Worm (Caenorhabditis elegans): ENCODE measurements around the gene C53B4.2.

Gene C53B4.2

DNA sequence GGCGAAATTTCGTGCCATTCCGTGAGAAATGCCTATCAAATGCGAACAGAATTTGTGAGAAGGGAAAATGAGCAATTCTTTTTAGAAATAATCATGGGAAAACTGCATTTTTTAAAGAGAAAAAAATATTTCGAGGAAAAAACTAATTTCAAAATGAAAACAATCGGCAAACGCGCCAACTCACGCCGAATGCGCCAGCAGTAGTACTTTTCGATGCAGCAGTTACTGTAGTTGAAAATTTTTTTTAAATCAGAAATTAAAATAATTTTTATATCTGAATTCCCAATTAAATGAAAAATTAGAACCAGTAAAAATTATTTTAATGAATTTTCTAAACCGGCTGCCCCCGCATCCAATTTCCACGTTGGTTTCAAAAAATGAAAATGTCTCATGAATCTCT, 42.6 kb upstream of the C53B4.2 start:
- no peak for TF ChIP-seq nhr-179 (tag; optimal IDR thresholded peaks at IDR 0.05)
- TF ChIP-seq F57A8.1 (GFP tag; optimal IDR thresholded peaks at IDR 0.05): no peak
- TF ChIP-seq cebp-1 (GFP tag; IDR thresholded peaks at IDR 0.05): no peak
- no peak for TF ChIP-seq cebp-1 (tag; optimal IDR thresholded peaks at IDR 0.05)
- no peak for TF ChIP-seq unc-62 (GFP tag; optimal IDR thresholded peaks at IDR 0.05)
- TF ChIP-seq Y95B8A.8 (GFP tag; IDR thresholded peaks at IDR 0.05): no peak
- TF ChIP-seq ztf-18 (tag; optimal IDR thresholded peaks at IDR 0.05): peak; percentile 94
- TF ChIP-seq somi-1 (GFP tag; optimal IDR thresholded peaks at IDR 0.05): no peak
- no peak for TF ChIP-seq sptf-2 (GFP tag; optimal IDR thresholded peaks at IDR 0.05)
- no peak for TF ChIP-seq hlh-12 (tag; optimal IDR thresholded peaks at IDR 0.05)
- TF ChIP-seq madf-10 (tag; optimal IDR thresholded peaks at IDR 0.05): no peak
- TF ChIP-seq lin-26 (GFP tag; IDR thresholded peaks at IDR 0.05): no peak
- no peak for TF ChIP-seq C17E4.6 (GFP tag; IDR thresholded peaks at IDR 0.05)
- TF ChIP-seq snpc-3.4 (tag; optimal IDR thresholded peaks at IDR 0.05): no peak
- no peak for TF ChIP-seq atf-7 (tag; optimal IDR thresholded peaks at IDR 0.05)
- TF ChIP-seq Y67H2A.10 (GFP tag; conservative IDR thresholded peaks at IDR 0.05): no peak
- TF ChIP-seq F52B5.7 (tag; optimal IDR thresholded peaks at IDR 0.05): no peak
- TF ChIP-seq D2030.7 (GFP tag; IDR thresholded peaks at IDR 0.05): peak; percentile 45; the same call in 1 of the 2 replicates
- no peak for TF ChIP-seq zfh-2 (GFP tag; conservative IDR thresholded peaks at IDR 0.05)
- TF ChIP-seq mcd-1 (GFP tag; IDR thresholded peaks at IDR 0.05): no peak
- no peak for TF ChIP-seq attf-3 (GFP tag; conservative IDR thresholded peaks at IDR 0.05)
- TF ChIP-seq nfyb-1 (GFP tag; IDR thresholded peaks at IDR 0.05): no peak
- no peak for TF ChIP-seq egl-44 (GFP tag; IDR thresholded peaks at IDR 0.05)
- TF ChIP-seq lir-1 (GFP tag; conservative IDR thresholded peaks at IDR 0.05): no peak
- TF ChIP-seq ceh-100 (GFP tag; IDR thresholded peaks at IDR 0.05): no peak
- no peak for TF ChIP-seq madf-3 (GFP tag; IDR thresholded peaks at IDR 0.05)
- TF ChIP-seq nfya-1 (tag; optimal IDR thresholded peaks at IDR 0.05; ENCODE audit: borderline replicate concordance, insufficient read depth): no peak
- TF ChIP-seq ekl-4 (GFP tag; IDR thresholded peaks at IDR 0.05): no peak
- TF ChIP-seq F23B12.7 (tag; optimal IDR thresholded peaks at IDR 0.05; ENCODE audit: insufficient read depth): peak; percentile 9
- no peak for TF ChIP-seq hsf-1 (GFP tag; IDR thresholded peaks at IDR 0.05)
- TF ChIP-seq nfya-2 (GFP tag; IDR thresholded peaks at IDR 0.05): no peak
- TF ChIP-seq nhr-80 (tag; optimal IDR thresholded peaks at IDR 0.05): no peak
- TF ChIP-seq F49E8.2 (tag; optimal IDR thresholded peaks at IDR 0.05; ENCODE audit: insufficient read depth): peak; percentile 36
- TF ChIP-seq repo-1 (tag; optimal IDR thresholded peaks at IDR 0.05): no peak
- 0 out of 2 replicates have a peak, but pooled peaks have one; percentile 31 for TF ChIP-seq F33H1.4 (GFP tag; IDR thresholded peaks at IDR 0.05)
- TF ChIP-seq fkh-3 (tag; optimal IDR thresholded peaks at IDR 0.05): no peak
- TF ChIP-seq egl-18 (GFP tag; IDR thresholded peaks at IDR 0.05): no peak
- no peak for TF ChIP-seq ceh-40 (GFP tag; IDR thresholded peaks at IDR 0.05)
- no peak for TF ChIP-seq ama-1 (optimal IDR thresholded peaks at IDR 0.05)
- no peak for TF ChIP-seq ama-1 (GFP tag; optimal IDR thresholded peaks at IDR 0.05)
- TF ChIP-seq K12H6.12 (tag; optimal IDR thresholded peaks at IDR 0.05): no peak
- TF ChIP-seq snpc-4 (GFP tag; optimal IDR thresholded peaks at IDR 0.05): no peak
- peak in 1 of 4 experiments; percentile 41 for TF ChIP-seq snpc-4 (tag; optimal IDR thresholded peaks at IDR 0.05)
- TF ChIP-seq lin-54 (GFP tag; optimal IDR thresholded peaks at IDR 0.05): peak; percentile 37
- no peak for TF ChIP-seq F37B4.10 (GFP tag; IDR thresholded peaks at IDR 0.05)
- no peak for TF ChIP-seq nhr-120 (GFP tag; IDR thresholded peaks at IDR 0.05)
- TF ChIP-seq Y53F4B.3 (GFP tag; IDR thresholded peaks at IDR 0.05): no peak
- no peak for TF ChIP-seq hlh-26 (GFP tag; conservative IDR thresholded peaks at IDR 0.05)
- TF ChIP-seq egrh-3 (GFP tag; IDR thresholded peaks at IDR 0.05): no peak
- no peak for TF ChIP-seq C06A6.2 (GFP tag; conservative IDR thresholded peaks at IDR 0.05)
- no peak for TF ChIP-seq ceh-58 (GFP tag; IDR thresholded peaks at IDR 0.05)

Measured in whole organism, young adult.